Worm (Caenorhabditis elegans) whole organism, L2 larva: ENCODE results near the gene csn-1.

Source experiments
- C34F6.9 ChIP-seq: fragments of 150-350 bp; optimal IDR thresholded peaks from 2 replicates; lab custom pipeline; 2014; ENCODE audit warnings: missing biosample characterization, missing genetic modification characterization
- ZK546.5 ChIP-seq: sonication (generic microtip); optimal IDR thresholded peaks from 2 replicates; lab custom pipeline; 2017; ENCODE audit warnings: missing biosample characterization, missing genetic modification characterization
- alr-1 ChIP-seq: fragments of 150-350 bp; optimal IDR thresholded peaks from 2 replicates; lab custom pipeline; 2014; ENCODE audit warnings: missing biosample characterization, missing genetic modification characterization
- aly-2 ChIP-seq: fragments of 150-350 bp; optimal IDR thresholded peaks from 2 replicates; lab custom pipeline; 2014; ENCODE audit warnings: missing biosample characterization, missing genetic modification characterization
- ama-1 ChIP-seq: fragments of 150-350 bp; optimal IDR thresholded peaks from 2 replicates; lab custom pipeline; 2018; ENCODE audit warnings: inconsistent platforms
- ceh-16 ChIP-seq: fragments of 150-350 bp; optimal IDR thresholded peaks from 2 replicates; lab custom pipeline; 2014; ENCODE audit warnings: missing biosample characterization, missing genetic modification characterization
- ceh-82 ChIP-seq: fragments of 150-350 bp; optimal IDR thresholded peaks from 2 replicates; lab custom pipeline; 2014; ENCODE audit warnings: missing biosample characterization, missing genetic modification characterization
- crh-2 ChIP-seq: sonication (generic microtip); optimal IDR thresholded peaks from 2 replicates; lab custom pipeline; 2017; ENCODE audit warnings: missing biosample characterization, missing genetic modification characterization
- elt-1 ChIP-seq: fragments of 150-350 bp; optimal IDR thresholded peaks from 2 replicates; lab custom pipeline; 2014; ENCODE audit warnings: missing biosample characterization, missing genetic modification characterization
- elt-3 ChIP-seq: sonication (generic microtip); optimal IDR thresholded peaks from 2 replicates; lab custom pipeline; 2017; ENCODE audit warnings: missing biosample characterization, missing genetic modification characterization
- fos-1 ChIP-seq: fragments of 150-350 bp; optimal IDR thresholded peaks from 2 replicates; lab custom pipeline; 2014; ENCODE audit warnings: missing biosample characterization, missing genetic modification characterization
- gmeb-1 ChIP-seq: fragments of 150-350 bp; optimal IDR thresholded peaks from 2 replicates; lab custom pipeline; 2014; ENCODE audit warnings: missing biosample characterization, missing genetic modification characterization
- lin-11 ChIP-seq: fragments of 150-350 bp; sonication (generic microtip); optimal IDR thresholded peaks from 2 replicates; lab custom pipeline; 2014; ENCODE audit warnings: missing biosample characterization, missing genetic modification characterization, inconsistent platforms, mixed read lengths
- lin-13 ChIP-seq: fragments of 150-350 bp; optimal IDR thresholded peaks from 2 replicates; lab custom pipeline; 2014; ENCODE audit warnings: missing biosample characterization, missing genetic modification reagents, missing genetic modification characterization
- lin-39 ChIP-seq: fragments of 150-350 bp; optimal IDR thresholded peaks from 2 replicates; lab custom pipeline; 2014; ENCODE audit warnings: missing biosample characterization, missing genetic modification reagents, missing genetic modification characterization
- lsy-2 ChIP-seq, 2 experiments: fragments of 150-350 bp in 1 of 2; sonication (generic microtip) in 1 of 2; optimal IDR thresholded peaks; 2 replicates each; lab custom pipeline; 2014 to 2017; ENCODE audit warnings: missing biosample characterization in 2 of 2, missing genetic modification characterization in 2 of 2
- mbf-1 ChIP-seq: sonication (generic microtip); optimal IDR thresholded peaks from 2 replicates; lab custom pipeline; 2017; ENCODE audit warnings: missing biosample characterization, missing genetic modification characterization
- mdl-1 ChIP-seq, 2 experiments: fragments of 150-350 bp in 1 of 2; sonication (generic microtip) in 1 of 2; optimal IDR thresholded peaks; 2 replicates each; lab custom pipeline; 2017; ENCODE audit warnings: missing biosample characterization in 2 of 2, missing genetic modification characterization in 2 of 2
- nhr-10 ChIP-seq: sonication (generic microtip); optimal IDR thresholded peaks from 2 replicates; lab custom pipeline; 2017; ENCODE audit warnings: missing biosample characterization, missing genetic modification characterization
- nhr-11 ChIP-seq: fragments of 150-350 bp; optimal IDR thresholded peaks from 2 replicates; lab custom pipeline; 2014; ENCODE audit warnings: missing biosample characterization, missing genetic modification characterization
- nhr-12 ChIP-seq: fragments of 150-350 bp; optimal IDR thresholded peaks from 2 replicates; lab custom pipeline; 2014; ENCODE audit warnings: missing biosample characterization, missing genetic modification characterization
- nhr-21 ChIP-seq: fragments of 150-350 bp; optimal IDR thresholded peaks from 2 replicates; lab custom pipeline; 2014; ENCODE audit warnings: missing biosample characterization, missing genetic modification characterization
- nhr-23 ChIP-seq: fragments of 150-350 bp; optimal IDR thresholded peaks from 2 replicates; lab custom pipeline; 2014; ENCODE audit warnings: missing biosample characterization, missing genetic modification reagents, missing genetic modification characterization
- nhr-237 ChIP-seq: fragments of 150-350 bp; optimal IDR thresholded peaks from 2 replicates; lab custom pipeline; 2014; ENCODE audit warnings: missing biosample characterization, missing genetic modification characterization
- nhr-25 ChIP-seq: fragments of 150-350 bp; sonication (generic microtip); optimal IDR thresholded peaks from 3 replicates; lab custom pipeline; 2014; ENCODE audit warnings: missing biosample characterization, missing genetic modification characterization
- sem-4 ChIP-seq: fragments of 150-350 bp; optimal IDR thresholded peaks from 2 replicates; lab custom pipeline; 2014; ENCODE audit warnings: missing biosample characterization, missing genetic modification reagents, missing genetic modification characterization
- skn-1 ChIP-seq: sonication (generic microtip); optimal IDR thresholded peaks from 2 replicates; lab custom pipeline; 2017; ENCODE audit warnings: missing biosample characterization, missing genetic modification characterization
- sma-3 ChIP-seq: sonication (generic microtip); optimal IDR thresholded peaks from 2 replicates; lab custom pipeline; 2016; ENCODE audit warnings: missing genetic modification reagents, missing genetic modification characterization, missing compliant biosample characterization
- sma-9 ChIP-seq, 2 experiments: fragments of 150-350 bp in 1 of 2; sonication (generic microtip) in 1 of 2; optimal IDR thresholded peaks; 2 replicates each; lab custom pipeline; 2014 to 2016; ENCODE audit warnings: missing genetic modification characterization in 2 of 2, mild to moderate bottlenecking in 1 of 2, missing biosample characterization in 1 of 2, missing compliant biosample characterization in 1 of 2, missing genetic modification reagents in 1 of 2, moderate library complexity in 1 of 2
- snpc-4 ChIP-seq: fragments of 150-350 bp; optimal IDR thresholded peaks from 2 replicates; lab custom pipeline; 2014; ENCODE audit warnings: missing biosample characterization, missing genetic modification characterization
- unc-39 ChIP-seq: fragments of 150-350 bp; optimal IDR thresholded peaks from 2 replicates; lab custom pipeline; 2014; ENCODE audit warnings: missing biosample characterization, missing genetic modification characterization
- unc-55 ChIP-seq: fragments of 150-350 bp; sonication (generic microtip); optimal IDR thresholded peaks from 3 replicates; lab custom pipeline; 2014; ENCODE audit warnings: missing biosample characterization, missing genetic modification reagents, missing genetic modification characterization
- zag-1 ChIP-seq: fragments of 150-350 bp; optimal IDR thresholded peaks from 2 replicates; lab custom pipeline; 2014; ENCODE audit warnings: missing biosample characterization, missing genetic modification characterization
- ztf-1 ChIP-seq: fragments of 200-800 bp; sonication (Bioruptor generic); conservative IDR thresholded peaks from 2 replicates; pipeline ENCODE4 v1.3.6; 2022; ENCODE audit warnings: missing genetic modification characterization, missing compliant biosample characterization
- ztf-4 ChIP-seq: fragments of 150-350 bp; optimal IDR thresholded peaks from 2 replicates; lab custom pipeline; 2014; ENCODE audit warnings: missing biosample characterization, missing genetic modification characterization

Gene csn-1

ce11 chrV:17824610-17825009, 45.8 kb downstream of the csn-1 start, which contains the start of gene srh-301:
TSS of gene srh-301 (plus strand) at chrV:17824910.
- TF ChIP-seq unc-39 (no peak), lin-13 (GFP tag; lab: Kevin White, UChicago) (no peak)

- TF ChIP-seq ZK546.5 (no peak), ztf-1 (GFP tag; lab: Robert Waterston, UW) (no peak), ama-1 (no peak), lsy-2 (tag; optimal IDR thresholded peaks at IDR 0.05; lab: Kevin White, UChicago) (no peak), gmeb-1 (tag; lab: Kevin White, UChicago) (no peak), mdl-1 (tag; optimal IDR thresholded peaks at IDR 0.05; lab: Kevin White, UChicago) (no peak), nhr-11 (tag; lab: Kevin White, UChicago) (no peak), aly-2 (tag; lab: Kevin White, UChicago) (no peak), zag-1 (tag; lab: Kevin White, UChicago) (no peak), ztf-4 (tag; lab: Kevin White, UChicago) (no peak), lin-11 (tag; lab: Kevin White, UChicago) (no peak), snpc-4 (tag; lab: Kevin White, UChicago) (no peak), crh-2 (tag; lab: Kevin White, UChicago) (no peak), elt-3 (no peak)
Observed at ce11 chrV:17821805-17822204, 48.6 kb downstream of the csn-1 start, which contains the start of gene srh-300. TSS of gene srh-300 (plus strand) at chrV:17822105.

DNA sequence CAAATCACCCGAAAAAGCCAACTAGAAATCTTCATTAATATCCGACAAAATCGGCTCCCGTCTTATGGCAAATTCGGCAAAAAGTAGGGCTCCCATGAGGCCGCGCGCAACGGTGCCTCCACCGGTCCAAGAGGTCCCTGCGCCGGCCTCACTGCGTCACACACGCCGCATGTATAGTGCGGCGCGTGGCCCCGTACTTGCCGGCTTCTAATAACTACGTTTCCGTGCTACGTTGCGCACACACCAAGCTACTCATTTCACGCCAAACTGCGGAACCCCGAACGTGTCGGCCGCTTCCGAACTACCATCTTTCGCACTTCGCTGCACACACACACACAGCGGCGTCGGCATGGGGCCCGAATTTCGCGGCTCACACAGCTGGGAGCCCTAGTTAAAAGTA, 50.7 kb downstream of the csn-1 start:
- TF ChIP-seq zag-1 (tag; lab: Kevin White, UChicago) (no peak), sem-4 (no peak), nhr-23 (tag; lab: Kevin White, UChicago) (no peak)

- TF ChIP-seq snpc-4 (tag; lab: Kevin White, UChicago) (no peak), sma-3 (GFP tag; lab: Kevin White, UChicago) (no peak), nhr-25 (tag; lab: Kevin White, UChicago) (no peak), gmeb-1 (tag; lab: Kevin White, UChicago) (no peak), sma-9 (GFP tag; optimal IDR thresholded peaks at IDR 0.05; lab: Kevin White, UChicago) (no peak), sma-9 (tag; optimal IDR thresholded peaks at IDR 0.05; lab: Kevin White, UChicago) (no peak), nhr-237 (tag; lab: Kevin White, UChicago) (no peak), nhr-10 (no peak), fos-1 (no peak), elt-1 (tag; lab: Kevin White, UChicago) (no peak), nhr-12 (no peak), lin-13 (GFP tag; lab: Kevin White, UChicago) (no peak), aly-2 (tag; lab: Kevin White, UChicago) (no peak)
Observed at ce11 chrV:17818567-17818966, 51.9 kb downstream of the csn-1 start, which contains the start of gene srh-298. TSS of gene srh-298 (plus strand) at chrV:17818867.

DNA sequence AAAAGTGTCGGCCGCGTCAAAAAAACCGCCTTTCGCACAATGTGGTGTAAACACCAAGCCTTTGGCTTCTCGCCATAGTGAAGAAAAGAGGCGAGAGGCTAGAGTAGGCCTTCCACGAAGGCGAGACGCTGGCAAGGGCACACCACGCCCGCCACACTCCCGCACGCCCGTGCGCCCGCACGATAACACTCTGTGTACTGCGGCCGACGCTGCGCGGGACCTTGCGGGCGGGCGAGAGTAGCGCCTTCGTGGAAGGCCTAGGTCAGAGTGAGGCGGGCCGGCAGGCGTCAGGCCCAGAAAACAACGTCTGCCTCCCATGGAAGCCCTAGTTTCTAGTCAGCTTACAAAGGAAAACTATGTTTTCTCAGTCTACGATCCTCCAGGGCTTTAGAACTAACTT, 58.3 kb downstream of the csn-1 start:
- TF ChIP-seq lin-13 (GFP tag; lab: Kevin White, UChicago) (no peak), mdl-1 (tag; optimal IDR thresholded peaks at IDR 0.05; lab: Kevin White, UChicago) (no peak), ceh-16 (no peak), lin-39 (tag; lab: Kevin White, UChicago) (no peak), sma-9 (GFP tag; optimal IDR thresholded peaks at IDR 0.05; lab: Kevin White, UChicago) (no peak), sma-9 (tag; optimal IDR thresholded peaks at IDR 0.05; lab: Kevin White, UChicago) (no peak), ztf-4 (tag; lab: Kevin White, UChicago) (no peak), C34F6.9 (tag; lab: Kevin White, UChicago) (no peak), mbf-1 (tag; lab: Kevin White, UChicago) (no peak), nhr-237 (tag; lab: Kevin White, UChicago) (no peak), skn-1 (tag; lab: Kevin White, UChicago) (no peak), elt-3 (no peak), nhr-21 (tag; lab: Kevin White, UChicago) (no peak), fos-1 (no peak), unc-55 (GFP tag; lab: Kevin White, UChicago) (no peak), ceh-82 (tag; lab: Kevin White, UChicago) (no peak), alr-1 (tag; lab: Kevin White, UChicago) (no peak), zag-1 (tag; lab: Kevin White, UChicago) (no peak), nhr-25 (tag; lab: Kevin White, UChicago) (no peak), ama-1 (no peak)
- TF ChIP-seq, all 48 proteins: peak for 0
